Fruit fly (Drosophila melanogaster) whole organism, embryonic: ENCODE results near the gene CG6569.

Source experiments
- Antp ChIP-seq: fragments of 200-800 bp; sonication (Bioruptor generic); optimal IDR thresholded peaks from 3 replicates; lab custom pipeline; 2016; ENCODE audit warnings: missing biosample characterization, missing genetic modification characterization
- Atf6 ChIP-seq: fragments of 200-800 bp; sonication (Bioruptor generic); IDR thresholded peaks from 2 replicates; pipeline ENCODE4 v1.3.6; 2022; ENCODE audit warnings: missing biosample characterization, missing genetic modification characterization
- B-H1 ChIP-seq: fragments of 200-800 bp; sonication (Bioruptor generic); IDR thresholded peaks from 3 replicates; pipeline ENCODE4 v1.3.6; 2022; ENCODE audit warnings: missing biosample characterization, missing genetic modification characterization
- CG12219 ChIP-seq: fragments of 200-800 bp; sonication (Bioruptor generic); optimal IDR thresholded peaks from 3 replicates; lab custom pipeline; 2018; ENCODE audit warnings: missing biosample characterization, mild to moderate bottlenecking, missing genetic modification characterization
- CG1233 ChIP-seq: fragments of 200-800 bp; sonication (Bioruptor generic); optimal IDR thresholded peaks from 4 replicates; lab custom pipeline; 2018; ENCODE audit warnings: missing biosample characterization, mild to moderate bottlenecking, missing genetic modification characterization
- CG12744 ChIP-seq: fragments of 200-800 bp; sonication (Bioruptor generic); optimal IDR thresholded peaks from 2 replicates; lab custom pipeline; 2016; ENCODE audit warnings: missing biosample characterization, missing genetic modification characterization
- CG13296 ChIP-seq: fragments of 200-800 bp; sonication (Bioruptor generic); optimal IDR thresholded peaks from 3 replicates; lab custom pipeline; 2018; ENCODE audit warnings: missing biosample characterization, mild to moderate bottlenecking, missing genetic modification characterization
- CG13894 ChIP-seq: fragments of 200-800 bp; sonication (Bioruptor generic); optimal IDR thresholded peaks from 3 replicates; lab custom pipeline; 2018; ENCODE audit warnings: missing biosample characterization, mild to moderate bottlenecking, missing genetic modification characterization, moderate library complexity
- CG15269 ChIP-seq: fragments of 200-800 bp; sonication (Bioruptor generic); optimal IDR thresholded peaks from 2 replicates; lab custom pipeline; 2018; ENCODE audit warnings: missing biosample characterization, mild to moderate bottlenecking, missing genetic modification characterization, moderate library complexity
- CG1602 ChIP-seq: fragments of 200-800 bp; sonication (Bioruptor generic); optimal IDR thresholded peaks from 3 replicates; lab custom pipeline; 2016; ENCODE audit warnings: missing biosample characterization, missing genetic modification characterization
- CG17186 ChIP-seq: fragments of 200-800 bp; sonication (Bioruptor generic); optimal IDR thresholded peaks from 3 replicates; lab custom pipeline; 2017; ENCODE audit warnings: missing biosample characterization, missing genetic modification reagents, missing genetic modification characterization
- CG17385 ChIP-seq: fragments of 200-800 bp; sonication (Bioruptor generic); optimal IDR thresholded peaks from 3 replicates; lab custom pipeline; 2018; ENCODE audit warnings: missing biosample characterization, mild to moderate bottlenecking, missing genetic modification characterization
- CG2199 ChIP-seq: fragments of 200-800 bp; sonication (Bioruptor generic); IDR thresholded peaks from 3 replicates; pipeline ENCODE4 v1.3.6; 2022; ENCODE audit warnings: missing biosample characterization, missing genetic modification characterization
- CG2678 ChIP-seq: fragments of 200-800 bp; sonication (Bioruptor generic); optimal IDR thresholded peaks from 3 replicates; lab custom pipeline; 2019; ENCODE audit warnings: missing biosample characterization, mild to moderate bottlenecking, missing genetic modification characterization, moderate library complexity
- CG2712 ChIP-seq: fragments of 200-800 bp; optimal IDR thresholded peaks from 3 replicates; lab custom pipeline; 2019; ENCODE audit warnings: missing biosample characterization, mild to moderate bottlenecking, missing genetic modification characterization, moderate library complexity
- CG30403 ChIP-seq: fragments of 200-800 bp; sonication (Bioruptor generic); optimal IDR thresholded peaks from 3 replicates; lab custom pipeline; 2016; ENCODE audit warnings: missing biosample characterization, missing genetic modification characterization
- CG3995 ChIP-seq: fragments of 200-800 bp; sonication (Bioruptor generic); optimal IDR thresholded peaks from 3 replicates; lab custom pipeline; 2016; ENCODE audit warnings: missing biosample characterization, missing genetic modification characterization
- CG4328 ChIP-seq: fragments of 200-800 bp; sonication (Bioruptor generic); optimal IDR thresholded peaks from 3 replicates; lab custom pipeline; 2017; ENCODE audit warnings: missing biosample characterization, missing genetic modification reagents, missing genetic modification characterization
- CG8290 ChIP-seq, 3 experiments: fragments of 200-800 bp; sonication (Bioruptor generic); optimal IDR thresholded peaks; 2 replicates each; lab custom pipeline; 2016 to 2019; ENCODE audit warnings: missing biosample characterization in 3 of 3, missing genetic modification characterization in 3 of 3, mild to moderate bottlenecking in 2 of 3, moderate library complexity in 1 of 3
- CG8388 ChIP-seq: fragments of 200-800 bp; sonication (Bioruptor generic); optimal IDR thresholded peaks from 2 replicates; lab custom pipeline; 2019; ENCODE audit warnings: missing biosample characterization, mild to moderate bottlenecking, missing genetic modification characterization, moderate library complexity
- CoRest ChIP-seq: fragments of 200-800 bp; sonication (Bioruptor generic); optimal IDR thresholded peaks from 3 replicates; lab custom pipeline; 2018; ENCODE audit warnings: missing biosample characterization, mild to moderate bottlenecking, missing genetic modification characterization, moderate library complexity
- Dp ChIP-seq: fragments of 200-800 bp; sonication (Bioruptor generic); optimal IDR thresholded peaks from 2 replicates; lab custom pipeline; 2018; ENCODE audit warnings: missing biosample characterization, mild to moderate bottlenecking, missing genetic modification characterization, moderate library complexity
- GATAe ChIP-seq: fragments of 200-800 bp; sonication (Bioruptor generic); conservative IDR thresholded peaks from 2 replicates; pipeline ENCODE4 v1.3.6; 2022; ENCODE audit warnings: missing biosample characterization, missing genetic modification characterization
- HLH4C ChIP-seq: fragments of 200-800 bp; sonication (Bioruptor generic); IDR thresholded peaks from 3 replicates; pipeline ENCODE4 v1.3.6; 2022; ENCODE audit warnings: missing biosample characterization, missing genetic modification characterization; ENCODE audit not compliant: partially characterized antibody
- Hey ChIP-seq: fragments of 200-800 bp; sonication (Bioruptor generic); optimal IDR thresholded peaks from 3 replicates; lab custom pipeline; 2018; ENCODE audit warnings: missing biosample characterization, mild to moderate bottlenecking, missing genetic modification characterization
- Sry-δ ChIP-seq: fragments of 200-800 bp; sonication (Bioruptor generic); optimal IDR thresholded peaks from 2 replicates; lab custom pipeline; 2016; ENCODE audit warnings: missing biosample characterization, missing genetic modification characterization
- Stat92E ChIP-seq, 3 experiments: fragments of >200 bp in 2 of 3; fragments of 200-800 bp in 1 of 3; sonication (Bioruptor generic) in 1 of 3; optimal IDR thresholded peaks; 2 replicates each; lab custom pipeline; 2017 to 2019; ENCODE audit warnings: missing biosample characterization in 3 of 3, missing genetic modification characterization in 3 of 3, mild to moderate bottlenecking in 1 of 3, moderate library complexity in 1 of 3
- TFAM ChIP-seq: fragments of 200-800 bp; sonication (Bioruptor generic); optimal IDR thresholded peaks from 2 replicates; lab custom pipeline; 2017; ENCODE audit warnings: missing biosample characterization, missing genetic modification characterization, inconsistent platforms
- Xrp1 ChIP-seq: fragments of 200-800 bp; sonication (Bioruptor generic); IDR thresholded peaks from 2 replicates; pipeline ENCODE4 v1.3.6; 2022; ENCODE audit warnings: missing biosample characterization, missing genetic modification characterization
- abd-A ChIP-seq: fragments of 200-800 bp; sonication (Bioruptor generic); optimal IDR thresholded peaks from 3 replicates; lab custom pipeline; 2019; ENCODE audit warnings: missing biosample characterization, mild to moderate bottlenecking, missing genetic modification characterization, moderate library complexity
- bowl ChIP-seq: fragments of 200-800 bp; sonication (Bioruptor generic); IDR thresholded peaks from 2 replicates; pipeline ENCODE4 v1.3.6; 2022; ENCODE audit warnings: missing biosample characterization, missing genetic modification characterization
- corto ChIP-seq: fragments of 200-800 bp; sonication (Bioruptor generic); optimal IDR thresholded peaks from 2 replicates; lab custom pipeline; 2016; ENCODE audit warnings: missing biosample characterization, mild to moderate bottlenecking, missing genetic modification characterization, moderate library complexity
- cwo ChIP-seq: fragments of 200-800 bp; sonication (Bioruptor generic); optimal IDR thresholded peaks from 3 replicates; lab custom pipeline; 2017; ENCODE audit warnings: missing biosample characterization, missing genetic modification characterization, mild to moderate bottlenecking, moderate library complexity, missing genetic modification reagents
- dimm ChIP-seq: fragments of 200-800 bp; sonication (Bioruptor generic); IDR thresholded peaks from 2 replicates; pipeline ENCODE4 v1.3.6; 2022; ENCODE audit warnings: missing biosample characterization, missing genetic modification characterization
- dmrt11E ChIP-seq: fragments of 200-800 bp; sonication (Bioruptor generic); optimal IDR thresholded peaks from 3 replicates; lab custom pipeline; 2018; ENCODE audit warnings: missing biosample characterization, mild to moderate bottlenecking, missing genetic modification characterization, moderate library complexity
- exex ChIP-seq: fragments of 200-800 bp; sonication (Bioruptor generic); optimal IDR thresholded peaks from 4 replicates; lab custom pipeline; 2018; ENCODE audit warnings: missing biosample characterization, mild to moderate bottlenecking, missing genetic modification characterization, moderate library complexity
- eyg ChIP-seq: fragments of 200-800 bp; sonication (Bioruptor generic); optimal IDR thresholded peaks from 3 replicates; lab custom pipeline; 2016; ENCODE audit warnings: missing biosample characterization, missing genetic modification characterization
- gt ChIP-seq: fragments of 200-800 bp; sonication (Bioruptor generic); IDR thresholded peaks from 2 replicates; pipeline ENCODE4 v1.3.6; 2022; ENCODE audit warnings: missing biosample characterization, missing genetic modification characterization
- hkb ChIP-seq, 2 experiments: fragments of 200-800 bp in 1 of 2; fragments of >200 bp in 1 of 2; sonication (Bioruptor generic) in 1 of 2; IDR thresholded peaks in 1 of 2; optimal IDR thresholded peaks in 1 of 2; 2 replicates each; pipeline versions ENCODE4 v1.3.6 to Lab custom; 2017 to 2022; ENCODE audit warnings: missing biosample characterization in 1 of 2, missing genetic modification characterization in 1 of 2
- jing ChIP-seq: fragments of 200-800 bp; sonication (Bioruptor generic); optimal IDR thresholded peaks from 2 replicates; lab custom pipeline; 2018; ENCODE audit warnings: missing biosample characterization, mild to moderate bottlenecking, missing genetic modification characterization
- mirr ChIP-seq: fragments of 200-800 bp; sonication (Bioruptor generic); optimal IDR thresholded peaks from 3 replicates; lab custom pipeline; 2018; ENCODE audit warnings: missing biosample characterization, mild to moderate bottlenecking, missing genetic modification characterization
- nmo ChIP-seq: fragments of 200-800 bp; sonication (Bioruptor generic); optimal IDR thresholded peaks from 2 replicates; lab custom pipeline; 2018; ENCODE audit warnings: missing biosample characterization, mild to moderate bottlenecking, missing genetic modification characterization, moderate library complexity
- phol ChIP-seq: fragments of 200-800 bp; sonication (Bioruptor generic); optimal IDR thresholded peaks from 3 replicates; lab custom pipeline; 2018; ENCODE audit warnings: missing biosample characterization, mild to moderate bottlenecking, missing genetic modification characterization, moderate library complexity
- repo ChIP-seq: fragments of 200-800 bp; sonication (Bioruptor generic); optimal IDR thresholded peaks from 2 replicates; lab custom pipeline; 2016; ENCODE audit warnings: missing biosample characterization, missing genetic modification characterization
- sr ChIP-seq: fragments of 200-800 bp; sonication (Bioruptor generic); IDR thresholded peaks from 3 replicates; pipeline ENCODE4 v1.3.6; 2022; ENCODE audit warnings: missing biosample characterization, missing genetic modification characterization
- tio ChIP-seq: fragments of 200-800 bp; sonication (Bioruptor generic); optimal IDR thresholded peaks from 2 replicates; lab custom pipeline; 2017; ENCODE audit warnings: missing biosample characterization, missing genetic modification characterization, inconsistent platforms
- unc-4 ChIP-seq: fragments of 200-800 bp; sonication (Bioruptor generic); IDR thresholded peaks from 2 replicates; pipeline ENCODE4 v1.3.6; 2022; ENCODE audit warnings: missing biosample characterization, missing genetic modification characterization; ENCODE audit not compliant: partially characterized antibody
- unpg ChIP-seq: fragments of 200-800 bp; sonication (Bioruptor generic); optimal IDR thresholded peaks from 3 replicates; lab custom pipeline; 2018; ENCODE audit warnings: missing biosample characterization, mild to moderate bottlenecking, missing genetic modification characterization, moderate library complexity

Gene CG6569

DNA sequence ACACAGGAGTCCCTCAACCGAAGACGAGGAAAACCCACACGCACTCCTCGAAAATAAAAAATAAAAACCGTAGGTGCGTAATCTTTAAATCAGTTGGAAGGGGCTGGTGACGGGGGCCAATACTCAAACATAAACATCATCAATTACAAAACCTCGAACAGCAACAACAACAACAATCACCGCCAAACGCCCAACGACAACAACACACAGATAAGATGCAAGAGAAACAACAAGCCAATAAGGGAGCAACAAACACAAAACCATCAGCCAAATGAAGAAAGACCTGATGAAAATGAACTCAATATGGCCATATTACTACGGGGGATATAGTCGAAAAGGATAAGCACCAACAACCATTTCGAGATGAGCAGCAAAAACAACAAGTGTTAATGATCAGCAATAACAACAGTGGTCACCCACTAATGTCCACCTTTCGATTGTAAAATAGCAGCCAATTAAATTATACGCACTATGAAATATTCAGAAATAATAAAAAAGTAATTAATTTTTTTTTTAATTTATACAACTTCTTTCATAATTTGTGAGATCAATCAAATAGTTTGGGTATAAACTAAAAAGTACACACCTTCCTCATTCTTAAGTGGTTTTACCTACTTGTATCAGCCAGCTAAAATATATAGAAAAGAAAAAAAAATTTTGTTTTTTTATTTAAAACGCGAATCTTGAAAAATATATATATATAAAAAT lies 43.9 kb downstream of the CG6569 start (continued):
- TF ChIP-seq CG2712: peak; percentile 66
- TF ChIP-seq Atf6 (GFP tag; lab: Robert Waterston, UW): no peak
- peak; percentile 30 for TF ChIP-seq CG8388 (GFP tag; lab: Kevin White, UChicago)
- peak; percentile 8 for TF ChIP-seq cwo (GFP tag; lab: Kevin White, UChicago)
- no peak for TF ChIP-seq hkb (optimal IDR thresholded peaks at IDR 0.05; lab: Kevin White, UChicago)
- TF ChIP-seq hkb (GFP tag; IDR thresholded peaks at IDR 0.05; lab: Robert Waterston, UW): peak; percentile 30
- no peak for TF ChIP-seq gt (GFP tag; lab: Robert Waterston, UW)
- peak; percentile 67 for TF ChIP-seq dmrt11E (tag; lab: Kevin White, UChicago)
- peak; percentile 21 for TF ChIP-seq CoRest (tag; lab: Kevin White, UChicago)
- peak; percentile 13 for TF ChIP-seq CG1602 (GFP tag; lab: Kevin White, UChicago)
- TF ChIP-seq tio (GFP tag; lab: Kevin White, UChicago): no peak
- no peak for TF ChIP-seq corto (GFP tag; lab: Kevin White, UChicago)
- peak; percentile 28 for TF ChIP-seq CG15269 (tag; lab: Kevin White, UChicago)
- TF ChIP-seq CG13894 (tag; lab: Kevin White, UChicago): no peak
- TF ChIP-seq B-H1 (GFP tag; lab: Robert Waterston, UW): 0 out of 3 replicates have a peak, but pooled peaks have one; percentile 13
- no peak for TF ChIP-seq Dp (GFP tag; lab: Kevin White, UChicago)
- TF ChIP-seq Antp: no peak
- no peak for TF ChIP-seq CG17186 (GFP tag; lab: Kevin White, UChicago)
- no peak for TF ChIP-seq CG12744 (GFP tag; lab: Kevin White, UChicago)
- TF ChIP-seq bowl (GFP tag; lab: Robert Waterston, UW): no peak
- peak; percentile 9 for TF ChIP-seq CG30403 (GFP tag; lab: Kevin White, UChicago)
- TF ChIP-seq dimm (GFP tag; lab: Robert Waterston, UW): no peak
- TF ChIP-seq abd-A (tag; lab: Kevin White, UChicago): no peak
- TF ChIP-seq GATAe (GFP tag; lab: Robert Waterston, UW): no peak
- no peak for TF ChIP-seq Hey (tag; lab: Kevin White, UChicago)
- TF ChIP-seq repo: no peak
- TF ChIP-seq sr: peak; percentile 45; the same call in 1 of the 3 replicates
- TF ChIP-seq unc-4 (GFP tag; lab: Robert Waterston, UW): no peak
- no peak for TF ChIP-seq Stat92E (GFP tag; optimal IDR thresholded peaks at IDR 0.05; lab: Kevin White, UChicago)
- peak; percentile 71 for TF ChIP-seq phol
- TF ChIP-seq mirr: no peak
- no peak for TF ChIP-seq HLH4C (GFP tag; lab: Robert Waterston, UW)
- TF ChIP-seq Sry-δ: no peak
- TF ChIP-seq unpg (GFP tag; lab: Kevin White, UChicago): no peak
- TF ChIP-seq CG17385 (GFP tag; lab: Kevin White, UChicago): peak; percentile 6
- peak; percentile 41; the same call in 1 of the 3 replicates for TF ChIP-seq CG2199
- TF ChIP-seq CG13296 (GFP tag; lab: Kevin White, UChicago): peak; percentile 29
- TF ChIP-seq jing (GFP tag; lab: Kevin White, UChicago): no peak
- TF ChIP-seq TFAM: no peak
- no peak for TF ChIP-seq CG8290 (GFP tag; optimal IDR thresholded peaks at IDR 0.05; lab: Kevin White, UChicago)
- no peak for TF ChIP-seq CG8290 (tag; optimal IDR thresholded peaks at IDR 0.05; lab: Kevin White, UChicago)
- TF ChIP-seq exex (tag; lab: Kevin White, UChicago): peak; percentile 18
- TF ChIP-seq CG3995 (GFP tag; lab: Kevin White, UChicago): no peak
- peak; percentile 41 for TF ChIP-seq CG1233 (GFP tag; lab: Kevin White, UChicago)
- TF ChIP-seq Xrp1 (GFP tag; lab: Robert Waterston, UW): peak; percentile 81
- peak; percentile 37 for TF ChIP-seq nmo
- TF ChIP-seq CG12219: no peak
- TF ChIP-seq eyg (GFP tag; lab: Kevin White, UChicago): no peak
- TF ChIP-seq CG4328: no peak
- TF ChIP-seq CG2678 (tag; lab: Kevin White, UChicago): peak; percentile 61
